Worm (Caenorhabditis elegans) whole organism, L1 larva: Measurements from ENCODE around the gene cdc-73.

Source experiments
- blmp-1 ChIP-seq: fragments of 150-350 bp; optimal IDR thresholded peaks from 2 replicates; lab custom pipeline; 2014; ENCODE audit warnings: missing biosample characterization, missing genetic modification characterization
- elt-3 ChIP-seq, 6 experiments: fragments of 150-350 bp in 1 of 6; sonication (generic microtip); optimal IDR thresholded peaks; 2 replicates each; lab custom pipeline; 2017 to 2018; ENCODE audit warnings: missing biosample characterization in 6 of 6, missing genetic modification characterization in 6 of 6, inconsistent platforms in 1 of 6
- grh-1 ChIP-seq: fragments of 200-800 bp; sonication (Bioruptor generic); IDR thresholded peaks from 2 replicates; pipeline ENCODE4 v1.3.6; 2022; ENCODE audit warnings: missing genetic modification reagents, missing genetic modification characterization, missing compliant biosample characterization
- jun-1 ChIP-seq: fragments of 150-350 bp; optimal IDR thresholded peaks from 2 replicates; lab custom pipeline; 2014; ENCODE audit warnings: missing biosample characterization, missing genetic modification reagents, missing genetic modification characterization
- lin-15B ChIP-seq: fragments of 150-350 bp; sonication (generic microtip); optimal IDR thresholded peaks from 3 replicates; lab custom pipeline; 2014; ENCODE audit warnings: missing biosample characterization, missing genetic modification characterization
- lir-3 ChIP-seq: sonication (generic microtip); optimal IDR thresholded peaks from 2 replicates; lab custom pipeline; 2016; ENCODE audit warnings: mild to moderate bottlenecking, missing genetic modification characterization, moderate library complexity, missing compliant biosample characterization; ENCODE audit not compliant: poor library complexity
- lsy-2 ChIP-seq, 2 experiments: fragments of 150-350 bp; optimal IDR thresholded peaks; 2 replicates each; lab custom pipeline; 2014; ENCODE audit warnings: missing biosample characterization in 2 of 2, missing genetic modification characterization in 2 of 2
- mep-1 ChIP-seq: fragments of 150-350 bp; optimal IDR thresholded peaks from 2 replicates; lab custom pipeline; 2014; ENCODE audit warnings: missing biosample characterization, missing genetic modification characterization
- zag-1 ChIP-seq: fragments of 150-350 bp; optimal IDR thresholded peaks from 2 replicates; lab custom pipeline; 2014; ENCODE audit warnings: missing biosample characterization, missing genetic modification characterization

- TF ChIP-seq zag-1: no peak
- no peak for TF ChIP-seq blmp-1
- no peak for TF ChIP-seq lir-3 (tag; lab: Kevin White, UChicago)
- no peak for TF ChIP-seq lin-15B (tag; lab: Kevin White, UChicago)
- no peak for TF ChIP-seq grh-1 (GFP tag; lab: Robert Waterston, UW)
- TF ChIP-seq jun-1 (tag; lab: Kevin White, UChicago): no peak
- TF ChIP-seq elt-3 (tag; optimal IDR thresholded peaks at IDR 0.05; lab: Kevin White, UChicago): no peak
- no peak for TF ChIP-seq lsy-2 (tag; optimal IDR thresholded peaks at IDR 0.05; lab: Kevin White, UChicago)
- TF ChIP-seq mep-1 (tag; lab: Kevin White, UChicago): no peak
Measured at ce11 chrIV:4007697-4008096, 34.7 kb upstream of the cdc-73 start, which contains the start of gene W02C12.2.
